Worm (Caenorhabditis elegans) whole organism, midembryonic: ENCODE measurements around the gene M195.2.

ENCODE experiments used
- T22C8.4 ChIP-seq: fragments of 200-800 bp; sonication (Bioruptor generic); IDR thresholded peaks from 2 replicates; pipeline ENCODE4 v1.3.6; 2022; ENCODE audit warnings: missing genetic modification characterization, missing compliant biosample characterization
- cog-1 ChIP-seq: sonication (generic microtip); optimal IDR thresholded peaks from 2 replicates; lab custom pipeline; 2016; ENCODE audit warnings: missing genetic modification characterization, missing compliant biosample characterization
- flt-1 ChIP-seq: fragments of 200-800 bp; sonication (Bioruptor generic); IDR thresholded peaks from 2 replicates; pipeline ENCODE4 v1.3.6; 2022; ENCODE audit warnings: missing genetic modification characterization, missing compliant biosample characterization
- klf-2 ChIP-seq: fragments of 200-800 bp; sonication (Bioruptor generic); conservative IDR thresholded peaks from 2 replicates; pipeline ENCODE4 v1.3.6; 2022; ENCODE audit warnings: missing genetic modification reagents, missing genetic modification characterization, missing compliant biosample characterization
- med-1 ChIP-seq: sonication (generic microtip); optimal IDR thresholded peaks from 2 replicates; lab custom pipeline; 2017; ENCODE audit warnings: missing genetic modification characterization, mild to moderate bottlenecking, missing compliant biosample characterization, antibody characterized with exemption, missing genetic modification reagents; ENCODE audit not compliant: insufficient read depth
- ref-1 ChIP-seq: fragments of 200-800 bp; sonication (Bioruptor generic); conservative IDR thresholded peaks from 2 replicates; pipeline ENCODE4 v1.3.6; 2022; ENCODE audit warnings: missing genetic modification reagents, missing genetic modification characterization, missing compliant biosample characterization
- tab-1 ChIP-seq: fragments of 200-800 bp; sonication (Bioruptor generic); IDR thresholded peaks from 2 replicates; pipeline ENCODE4 v1.3.6; 2022; ENCODE audit warnings: missing genetic modification characterization, missing compliant biosample characterization
- ztf-23 ChIP-seq: fragments of 200-800 bp; sonication (Bioruptor generic); IDR thresholded peaks from 2 replicates; pipeline ENCODE4 v1.3.6; 2022; ENCODE audit warnings: missing genetic modification reagents, missing genetic modification characterization, missing compliant biosample characterization
- ztf-29 ChIP-seq: fragments of 200-800 bp; sonication (Bioruptor generic); IDR thresholded peaks from 2 replicates; pipeline ENCODE4 v1.3.6; 2022; ENCODE audit warnings: missing genetic modification reagents, missing genetic modification characterization, missing compliant biosample characterization

M195.2 gene

DNA sequence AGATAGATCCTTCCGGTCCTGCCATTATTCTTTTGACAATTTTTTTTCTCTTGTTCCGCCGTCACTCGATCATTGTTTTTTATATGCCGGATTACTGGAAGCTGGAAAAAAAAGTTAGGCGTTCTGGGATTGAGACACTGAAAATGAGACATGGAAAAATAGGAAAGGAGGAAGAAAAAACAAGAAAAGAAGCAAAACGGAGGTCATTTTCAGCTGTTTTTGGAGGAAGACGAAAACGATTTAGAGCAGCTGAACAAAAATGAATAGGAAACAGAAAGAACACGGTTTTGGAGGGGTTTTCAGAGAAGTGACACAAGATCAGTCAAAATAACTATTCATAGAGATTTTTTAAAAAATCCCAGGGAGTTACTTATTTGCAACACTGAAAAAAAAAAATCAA is 8.5 kb downstream of the M195.2 start, which contains the start of gene amt-3:
TSS of gene amt-3 (minus strand) at position 101 of the 400 bp plus-strand sequence.
- TF ChIP-seq ztf-29 (no peak), flt-1 (GFP tag; lab: Robert Waterston, UW) (no peak), cog-1 (tag; lab: Kevin White, UChicago) (no peak)

DNA sequence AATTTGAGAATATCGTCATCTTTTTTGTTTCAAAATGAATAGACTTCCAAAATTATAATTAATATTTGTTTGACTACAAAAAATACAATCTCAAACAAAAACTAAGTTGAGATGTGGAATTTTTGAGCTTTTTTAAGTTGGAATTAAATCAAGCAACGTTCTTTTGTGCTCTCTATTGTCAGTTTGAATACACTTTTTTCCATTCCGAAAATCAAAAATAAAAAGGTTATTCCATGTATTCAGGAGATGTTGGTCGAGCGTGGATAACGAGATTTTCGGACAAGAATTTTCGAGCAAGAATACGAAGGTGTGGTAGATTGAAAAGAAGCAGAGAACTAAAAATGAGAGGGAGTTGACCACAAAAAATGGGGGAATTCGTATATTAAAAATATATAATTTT is 9.6 kb downstream of the M195.2 start:
- no peak for TF ChIP-seq flt-1 (GFP tag; lab: Robert Waterston, UW)
- TF ChIP-seq ztf-23 (GFP tag; lab: Robert Waterston, UW) = no peak
- TF ChIP-seq ref-1 (GFP tag; lab: Robert Waterston, UW) = no peak
- no peak for TF ChIP-seq T22C8.4 (GFP tag; lab: Robert Waterston, UW)
- TF ChIP-seq med-1 (GFP tag; lab: Kevin White, UChicago) = no peak
- no peak for TF ChIP-seq klf-2 (GFP tag; lab: Robert Waterston, UW)
- no peak for TF ChIP-seq cog-1 (tag; lab: Kevin White, UChicago)
- TF ChIP-seq tab-1 (GFP tag; lab: Robert Waterston, UW) = no peak
- no peak for TF ChIP-seq ztf-29

DNA sequence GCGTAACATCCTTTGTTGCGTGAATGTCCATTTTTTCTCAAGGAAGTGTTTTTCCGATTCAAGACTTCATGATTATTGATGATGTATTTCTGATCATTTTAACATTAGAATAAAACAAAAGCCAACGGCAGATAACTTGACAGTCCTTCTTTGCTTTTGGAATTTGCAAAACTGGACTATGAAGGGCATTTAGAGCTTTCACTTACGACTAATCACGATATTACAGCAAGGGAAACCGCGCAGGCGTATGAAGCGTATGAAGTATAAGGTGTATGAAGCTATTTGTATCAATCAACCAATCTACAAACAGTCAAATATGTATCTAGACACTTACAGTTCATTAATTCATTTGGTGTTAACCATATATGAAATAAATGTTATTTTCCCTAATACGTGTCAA is 17.2 kb downstream of the M195.2 start:
- TF ChIP-seq med-1 (GFP tag; lab: Kevin White, UChicago) (no peak), ztf-29 (no peak), tab-1 (GFP tag; lab: Robert Waterston, UW) (no peak), flt-1 (GFP tag; lab: Robert Waterston, UW) (no peak), T22C8.4 (GFP tag; lab: Robert Waterston, UW) (no peak), ztf-23 (GFP tag; lab: Robert Waterston, UW) (no peak), ref-1 (GFP tag; lab: Robert Waterston, UW) (no peak), cog-1 (tag; lab: Kevin White, UChicago) (no peak), klf-2 (GFP tag; lab: Robert Waterston, UW) (no peak)

DNA sequence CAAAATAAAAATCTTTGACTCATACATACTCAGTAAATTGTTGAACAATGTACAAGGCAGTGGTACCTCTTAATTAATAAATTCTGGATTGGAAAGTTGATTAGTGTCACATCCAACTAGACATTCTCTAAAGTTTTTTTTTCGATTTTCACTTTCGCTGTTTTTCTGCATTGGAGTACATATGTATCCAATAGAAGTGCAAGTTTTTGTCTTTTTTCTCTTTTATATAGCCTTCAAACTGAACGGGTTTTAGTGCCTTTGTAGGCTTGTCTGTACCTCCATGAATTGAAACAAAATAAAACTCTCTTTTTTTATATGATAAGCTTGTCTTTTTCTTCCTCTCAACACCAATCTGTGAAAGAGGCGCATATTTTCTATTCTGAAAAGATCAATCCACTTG is 19.6 kb downstream of the M195.2 start:
- no peak for TF ChIP-seq med-1 (GFP tag; lab: Kevin White, UChicago)
- TF ChIP-seq ztf-29 = no peak
- no peak for TF ChIP-seq T22C8.4 (GFP tag; lab: Robert Waterston, UW)
- no peak for TF ChIP-seq flt-1 (GFP tag; lab: Robert Waterston, UW)
- TF ChIP-seq ztf-23 (GFP tag; lab: Robert Waterston, UW) = no peak
- no peak for TF ChIP-seq ref-1 (GFP tag; lab: Robert Waterston, UW)
- TF ChIP-seq tab-1 (GFP tag; lab: Robert Waterston, UW) = no peak

DNA sequence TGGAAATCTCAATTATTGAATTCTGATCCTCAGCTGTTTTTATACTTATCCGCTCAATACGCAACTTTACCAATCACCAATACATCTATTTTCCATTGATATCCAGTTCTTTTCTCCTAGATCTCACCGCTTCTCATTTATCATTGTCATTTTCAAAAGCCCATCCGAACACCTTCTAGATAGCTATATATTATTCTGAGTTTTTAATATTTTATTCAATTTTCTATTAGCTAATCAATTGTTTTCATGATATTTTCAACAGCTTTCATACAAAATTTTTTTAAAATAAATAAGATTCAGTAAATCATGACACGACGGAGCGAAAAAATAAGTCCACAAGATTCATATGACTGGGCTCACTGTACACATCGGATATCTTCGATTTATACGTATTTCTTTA is 20.6 kb downstream of the M195.2 start, which contains the start of gene F49E12.12:
TSS of gene F49E12.12 (plus strand) at position 301 of the 400 bp plus-strand sequence.
- no peak for TF ChIP-seq ztf-23 (GFP tag; lab: Robert Waterston, UW)
- no peak for TF ChIP-seq klf-2 (GFP tag; lab: Robert Waterston, UW)
- no peak for TF ChIP-seq ztf-29
- no peak for TF ChIP-seq T22C8.4 (GFP tag; lab: Robert Waterston, UW)
- no peak for TF ChIP-seq flt-1 (GFP tag; lab: Robert Waterston, UW)
- no peak for TF ChIP-seq tab-1 (GFP tag; lab: Robert Waterston, UW)
- TF ChIP-seq ref-1 (GFP tag; lab: Robert Waterston, UW) = no peak
- TF ChIP-seq med-1 (GFP tag; lab: Kevin White, UChicago) = no peak
- no peak for TF ChIP-seq cog-1 (tag; lab: Kevin White, UChicago)

DNA sequence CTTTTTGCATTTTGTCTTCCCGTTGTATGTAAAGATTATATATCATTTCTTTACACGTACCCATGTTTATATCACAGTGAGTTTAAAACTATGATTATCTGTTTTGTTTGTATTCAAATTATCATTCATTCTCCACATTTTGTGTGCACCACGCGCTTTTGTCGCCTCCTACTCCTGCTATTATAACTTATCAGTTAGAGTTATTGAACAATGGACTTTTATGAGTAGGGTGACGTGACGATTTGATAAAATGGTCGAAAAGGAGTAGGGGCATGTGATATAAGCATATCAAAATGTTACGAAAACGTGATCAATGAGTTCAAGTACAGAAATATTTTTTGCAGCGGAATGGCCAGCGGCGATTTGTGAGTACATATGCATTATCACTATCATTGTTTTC is 22.3 kb downstream of the M195.2 start:
- no peak for TF ChIP-seq tab-1 (GFP tag; lab: Robert Waterston, UW)
- TF ChIP-seq ztf-29 = no peak
- no peak for TF ChIP-seq flt-1 (GFP tag; lab: Robert Waterston, UW)

DNA sequence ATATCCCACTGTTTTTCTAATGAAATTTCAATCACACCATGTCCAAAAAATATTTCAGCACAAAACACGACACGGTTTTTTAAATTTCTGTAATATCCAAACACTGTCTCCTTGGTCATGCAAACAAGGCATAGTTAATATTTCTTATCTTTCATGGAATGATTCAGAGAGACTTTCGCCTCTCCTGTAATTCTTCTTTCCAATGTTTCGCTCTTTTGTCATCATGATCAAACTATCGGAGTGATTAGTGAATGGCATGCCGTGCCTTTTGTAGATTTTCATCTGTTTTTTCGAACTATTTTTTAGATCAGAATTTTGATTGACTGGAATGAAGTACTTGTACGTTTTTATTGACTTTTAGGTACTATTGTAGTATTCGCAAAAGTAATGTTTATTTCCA is 23.8 kb downstream of the M195.2 start:
- TF ChIP-seq flt-1 (GFP tag; lab: Robert Waterston, UW) (no peak), T22C8.4 (GFP tag; lab: Robert Waterston, UW) (no peak), ref-1 (GFP tag; lab: Robert Waterston, UW) (no peak), med-1 (GFP tag; lab: Kevin White, UChicago) (no peak), ztf-23 (GFP tag; lab: Robert Waterston, UW) (no peak), ztf-29 (no peak), cog-1 (tag; lab: Kevin White, UChicago) (no peak), tab-1 (GFP tag; lab: Robert Waterston, UW) (no peak), klf-2 (GFP tag; lab: Robert Waterston, UW) (no peak)

DNA sequence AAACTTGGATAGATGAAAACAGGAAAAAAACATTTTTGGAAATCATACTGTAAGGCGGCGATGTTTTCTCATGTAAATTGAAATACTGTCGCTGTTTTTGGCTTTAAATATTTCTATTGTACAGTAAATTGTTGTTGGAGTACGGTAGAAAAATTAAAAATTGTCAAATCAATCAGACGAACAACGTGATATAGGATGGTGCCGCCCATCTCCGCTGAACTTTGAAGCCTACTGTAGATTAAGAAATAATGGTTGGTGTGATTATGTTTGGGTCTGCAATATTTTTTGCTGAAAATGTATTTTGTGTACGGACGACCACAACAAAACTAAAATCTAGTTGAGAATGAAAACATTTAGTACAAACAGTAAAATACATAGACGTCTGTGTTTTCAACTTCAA is 25.0 kb downstream of the M195.2 start:
- no peak for TF ChIP-seq flt-1 (GFP tag; lab: Robert Waterston, UW)
- TF ChIP-seq ref-1 (GFP tag; lab: Robert Waterston, UW) = no peak
- TF ChIP-seq ztf-29 = no peak
- TF ChIP-seq med-1 (GFP tag; lab: Kevin White, UChicago) = no peak
- no peak for TF ChIP-seq cog-1 (tag; lab: Kevin White, UChicago)
- no peak for TF ChIP-seq tab-1 (GFP tag; lab: Robert Waterston, UW)
- TF ChIP-seq klf-2 (GFP tag; lab: Robert Waterston, UW) = no peak
- TF ChIP-seq ztf-23 (GFP tag; lab: Robert Waterston, UW) = no peak
- TF ChIP-seq T22C8.4 (GFP tag; lab: Robert Waterston, UW) = no peak

DNA sequence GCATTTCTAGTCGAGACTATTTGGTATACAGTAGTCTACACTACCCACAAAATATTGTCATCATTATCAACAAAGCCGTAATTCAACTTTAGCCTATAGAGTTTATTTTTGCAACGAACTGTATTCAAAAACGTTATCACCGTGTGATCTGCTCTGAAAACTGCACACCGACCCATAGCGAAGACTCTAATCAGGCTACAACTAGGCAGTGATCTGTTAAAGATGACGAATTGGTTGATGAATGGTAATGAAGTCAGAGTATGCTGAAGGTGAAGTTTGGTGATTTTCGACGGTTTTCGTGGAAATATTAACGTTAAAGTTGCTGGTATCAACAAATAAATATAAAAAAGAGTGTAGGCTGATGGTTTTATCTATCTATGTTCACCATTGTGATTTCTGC is 26.3 kb downstream of the M195.2 start:
- no peak for TF ChIP-seq cog-1 (tag; lab: Kevin White, UChicago)

DNA sequence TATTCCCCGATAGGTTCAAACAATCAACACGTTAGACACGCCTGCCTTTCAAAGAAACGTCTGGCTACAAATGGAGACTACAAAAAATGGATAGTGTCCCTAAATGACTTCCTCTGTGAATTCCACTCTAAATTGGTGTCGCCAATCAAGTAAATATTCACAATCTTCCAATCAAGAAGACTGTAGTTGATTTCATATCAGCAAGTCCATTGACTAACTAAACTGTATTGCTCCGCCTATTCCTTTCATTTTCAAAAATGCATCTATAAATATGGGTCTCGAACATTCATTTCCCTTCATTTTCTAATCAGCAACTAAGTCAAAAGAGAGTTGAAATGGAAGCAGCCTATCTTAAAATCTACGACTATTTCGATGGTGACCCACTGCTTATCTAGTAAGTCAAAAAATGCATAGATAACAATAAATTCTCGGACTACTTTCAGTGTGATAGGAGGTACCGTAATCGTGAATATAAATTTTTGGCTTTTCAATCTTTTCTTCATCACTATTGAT is 27.5 kb downstream of the M195.2 start, which contains the start of gene drd-1:
TSS of gene drd-1 (plus strand) at position 51 of the 513 bp plus-strand sequence.
- TF ChIP-seq tab-1 (GFP tag; lab: Robert Waterston, UW) = no peak
- TF ChIP-seq cog-1 (tag; lab: Kevin White, UChicago) = no peak
- TF ChIP-seq ref-1 (GFP tag; lab: Robert Waterston, UW) = no peak
- TF ChIP-seq ztf-29 = no peak
- no peak for TF ChIP-seq med-1 (GFP tag; lab: Kevin White, UChicago)
- TF ChIP-seq flt-1 (GFP tag; lab: Robert Waterston, UW) = no peak
- no peak for TF ChIP-seq ztf-23 (GFP tag; lab: Robert Waterston, UW)
- no peak for TF ChIP-seq klf-2 (GFP tag; lab: Robert Waterston, UW)
- TF ChIP-seq T22C8.4 (GFP tag; lab: Robert Waterston, UW) = no peak
